Worm (Caenorhabditis elegans): ENCODE results near the gene K06A1.2.

DNA sequence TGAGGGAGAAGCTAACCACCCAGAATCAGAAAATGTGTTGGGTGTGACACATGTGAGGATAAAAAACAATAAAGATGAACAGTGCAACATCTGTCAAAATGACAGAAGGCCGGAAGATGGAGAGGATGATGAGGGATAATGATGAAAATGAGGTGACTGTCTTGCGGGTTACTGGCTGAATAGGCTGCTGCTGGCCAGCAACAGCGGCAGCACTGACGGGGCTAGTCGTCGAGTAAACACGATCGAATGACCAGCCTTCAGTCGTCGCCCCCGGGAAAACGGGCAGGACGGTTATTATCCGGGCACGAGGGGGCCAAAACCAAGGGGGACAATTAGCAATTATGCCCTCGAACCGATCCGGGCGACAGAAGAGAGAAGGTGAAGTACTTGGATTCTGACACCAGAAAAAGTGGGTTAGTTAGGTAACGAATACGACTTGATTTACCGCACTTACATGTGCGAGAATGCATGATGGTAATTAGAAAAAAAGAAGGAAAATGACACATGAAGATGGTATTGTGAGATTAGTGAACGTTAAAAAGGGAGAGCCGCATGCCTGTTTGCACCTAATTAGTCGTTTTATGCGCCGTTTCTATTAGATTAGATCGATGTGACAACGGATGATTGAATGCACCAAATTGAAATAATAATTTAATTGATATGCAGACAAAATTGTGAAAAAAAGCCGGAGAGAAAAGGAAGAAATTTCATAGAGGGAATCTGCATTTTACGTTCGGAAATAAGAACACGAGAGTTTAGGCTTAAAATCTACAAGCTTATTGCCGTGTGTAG lies 32.0 kb upstream of the K06A1.2 start:
- no peak for TF ChIP-seq him-1 (tag; optimal IDR thresholded peaks at IDR 0.05)
- no peak for TF ChIP-seq W03F9.2 (tag; optimal IDR thresholded peaks at IDR 0.05)
- no peak for TF ChIP-seq dao-5 (tag; optimal IDR thresholded peaks at IDR 0.05)

Measured in whole organism, L4/young adult.